Worm (Caenorhabditis elegans) whole organism, L3 larva: Measurements from ENCODE around the gene F01D5.3.

Experiments used
- egl-27 ChIP-seq: sonication (generic microtip); optimal IDR thresholded peaks from 4 replicates; lab custom pipeline; 2017; ENCODE audit warnings: missing biosample characterization, missing genetic modification reagents, missing genetic modification characterization
- elt-1 ChIP-seq: fragments of 150-350 bp; optimal IDR thresholded peaks from 2 replicates; lab custom pipeline; 2014; ENCODE audit warnings: missing biosample characterization, missing genetic modification characterization
- fkh-10 ChIP-seq: sonication (generic microtip); optimal IDR thresholded peaks from 2 replicates; lab custom pipeline; 2017; ENCODE audit warnings: missing biosample characterization, missing genetic modification reagents, missing genetic modification characterization
- lin-15B ChIP-seq: fragments of 150-350 bp; optimal IDR thresholded peaks from 2 replicates; lab custom pipeline; 2014; ENCODE audit warnings: missing biosample characterization, missing genetic modification characterization
- lin-39 ChIP-seq: fragments of 150-350 bp; optimal IDR thresholded peaks from 2 replicates; lab custom pipeline; 2018; ENCODE audit warnings: missing biosample characterization, missing genetic modification reagents, missing genetic modification characterization
- nhr-11 ChIP-seq: fragments of 150-350 bp; optimal IDR thresholded peaks from 2 replicates; lab custom pipeline; 2014; ENCODE audit warnings: missing biosample characterization, missing genetic modification characterization
- nhr-12 ChIP-seq: fragments of 150-350 bp; optimal IDR thresholded peaks from 2 replicates; lab custom pipeline; 2014; ENCODE audit warnings: missing biosample characterization, missing genetic modification characterization
- nhr-76 ChIP-seq: fragments of 150-350 bp; sonication (generic microtip); optimal IDR thresholded peaks from 5 replicates; lab custom pipeline; 2014; ENCODE audit warnings: missing biosample characterization, missing genetic modification characterization

- TF ChIP-seq nhr-76 (tag; lab: Kevin White, UChicago), result no peak
- no peak for TF ChIP-seq fkh-10 (GFP tag; lab: Kevin White, UChicago)
- no peak for TF ChIP-seq elt-1 (tag; lab: Kevin White, UChicago)
- TF ChIP-seq lin-15B (tag; lab: Kevin White, UChicago), result no peak
- TF ChIP-seq egl-27, result no peak
- no peak for TF ChIP-seq lin-39 (tag; lab: Kevin White, UChicago)
- no peak for TF ChIP-seq nhr-12 (tag; lab: Kevin White, UChicago)
- no peak for TF ChIP-seq nhr-11 (tag; lab: Kevin White, UChicago)
Measured at ce11 chrII:13991741-13992140, 8.2 kb downstream of the F01D5.3 start, which contains the start of gene Y39G8B.5.
